Worm (Caenorhabditis elegans): ENCODE data around the gene T26H5.8.

ce11 chrV:15432457-15432856 is at the start of gene T26H5.8:
- TF ChIP-seq flt-1 (GFP tag; IDR thresholded peaks at IDR 0.05) (no peak), tab-1 (GFP tag; IDR thresholded peaks at IDR 0.05) (no peak), med-1 (GFP tag; optimal IDR thresholded peaks at IDR 0.05; ENCODE audit: insufficient read depth) (no peak), ztf-29 (GFP tag; IDR thresholded peaks at IDR 0.05) (no peak), cog-1 (tag; optimal IDR thresholded peaks at IDR 0.05) (no peak), ref-1 (GFP tag; conservative IDR thresholded peaks at IDR 0.05) (no peak)
